Worm (Caenorhabditis elegans): ENCODE results near the gene ttr-8.

DNA sequence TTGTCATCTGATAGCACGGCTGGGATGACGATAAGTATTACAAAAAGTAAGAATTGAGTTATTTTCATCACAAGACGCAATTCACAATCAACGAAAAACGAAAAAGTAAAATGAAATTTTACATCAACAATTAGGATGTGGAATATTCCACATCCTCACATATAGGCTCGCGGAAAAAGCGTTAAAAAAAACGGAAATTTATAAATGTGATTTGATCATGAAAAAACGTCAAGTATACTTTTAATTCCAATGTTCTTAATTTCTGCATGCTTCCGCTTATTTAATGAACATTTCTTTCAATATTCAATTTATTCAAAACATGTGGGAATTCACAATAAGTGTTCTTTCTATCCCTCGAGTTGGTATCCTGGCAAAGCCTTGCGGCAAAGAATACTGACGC lies 43.1 kb upstream of the ttr-8 start, which contains the start of gene T04A6.3:
- no peak for TF ChIP-seq egl-27 (tag; optimal IDR thresholded peaks at IDR 0.05)
- no peak for TF ChIP-seq ama-1 (optimal IDR thresholded peaks at IDR 0.05)

All from whole organism, L2 larva.